Worm (Caenorhabditis elegans) whole organism, L1 larva: ENCODE data around the gene rike-1.
A peak's percentile ranks its signal among the peaks of the same experiment; 100 is the strongest.

Experiments
- C04F5.9 ChIP-seq: sonication (generic microtip); optimal IDR thresholded peaks from 2 replicates; lab custom pipeline; 2016; ENCODE audit warnings: missing genetic modification characterization, missing compliant biosample characterization
- C34B4.2 ChIP-seq: sonication (generic microtip); optimal IDR thresholded peaks from 2 replicates; lab custom pipeline; 2017; ENCODE audit warnings: mild to moderate bottlenecking, missing genetic modification characterization, missing compliant biosample characterization
- F16B12.6 ChIP-seq: fragments of 150-350 bp; optimal IDR thresholded peaks from 2 replicates; lab custom pipeline; 2014; ENCODE audit warnings: missing biosample characterization, missing genetic modification characterization
- aly-2 ChIP-seq: fragments of 150-350 bp; optimal IDR thresholded peaks from 2 replicates; lab custom pipeline; 2014; ENCODE audit warnings: missing biosample characterization, missing genetic modification characterization
- ama-1 ChIP-seq: fragments of 150-350 bp; optimal IDR thresholded peaks from 2 replicates; lab custom pipeline; 2014
- blmp-1 ChIP-seq: fragments of 150-350 bp; optimal IDR thresholded peaks from 2 replicates; lab custom pipeline; 2014; ENCODE audit warnings: missing biosample characterization, missing genetic modification characterization
- ceh-63 ChIP-seq: fragments of 200-800 bp; sonication (Bioruptor generic); optimal IDR thresholded peaks from 2 replicates; lab custom pipeline; 2018; ENCODE audit warnings: mild to moderate bottlenecking, missing genetic modification characterization, missing compliant biosample characterization
- ceh-82 ChIP-seq, 3 experiments: fragments of 150-350 bp in 1 of 3; sonication (generic microtip) in 2 of 3; optimal IDR thresholded peaks; 2 replicates each; lab custom pipeline; 2014 to 2017; ENCODE audit warnings: missing biosample characterization in 3 of 3, missing genetic modification characterization in 3 of 3
- ces-1 ChIP-seq: fragments of 150-350 bp; optimal IDR thresholded peaks from 2 replicates; lab custom pipeline; 2014; ENCODE audit warnings: missing biosample characterization, missing genetic modification reagents, missing genetic modification characterization
- efl-1 ChIP-seq, 4 experiments: fragments of 150-350 bp; optimal IDR thresholded peaks in 3 of 4; peaks in 1 of 4; 1 replicate in 1 of 4; 2 replicates in 3 of 4; lab custom pipeline; 2014; ENCODE audit warnings: missing biosample characterization in 2 of 4, missing genetic modification characterization in 2 of 4, missing genetic modification reagents in 2 of 4
- egl-27 ChIP-seq, 2 experiments: fragments of 150-350 bp in 1 of 2; sonication (generic microtip); optimal IDR thresholded peaks; 3 replicates each; lab custom pipeline; 2017 to 2018; ENCODE audit warnings: missing biosample characterization in 2 of 2, missing genetic modification characterization in 2 of 2, missing genetic modification reagents in 2 of 2
- elt-2 ChIP-seq: sonication (generic microtip); optimal IDR thresholded peaks from 2 replicates; lab custom pipeline; 2016; ENCODE audit warnings: missing genetic modification characterization, mild to moderate bottlenecking, inconsistent platforms, missing compliant biosample characterization, missing genetic modification reagents
- elt-3 ChIP-seq, 6 experiments: fragments of 150-350 bp in 1 of 6; sonication (generic microtip); optimal IDR thresholded peaks; 2 replicates each; lab custom pipeline; 2017 to 2018; ENCODE audit warnings: missing biosample characterization in 6 of 6, missing genetic modification characterization in 6 of 6, inconsistent platforms in 1 of 6
- ets-5 ChIP-seq: fragments of 200-800 bp; sonication (Bioruptor generic); IDR thresholded peaks from 2 replicates; pipeline ENCODE4 v1.3.6; 2022; ENCODE audit warnings: missing genetic modification characterization, missing compliant biosample characterization
- fos-1 ChIP-seq: fragments of 150-350 bp; optimal IDR thresholded peaks from 2 replicates; lab custom pipeline; 2014; ENCODE audit warnings: missing biosample characterization, missing genetic modification characterization
- grh-1 ChIP-seq: fragments of 200-800 bp; sonication (Bioruptor generic); IDR thresholded peaks from 2 replicates; pipeline ENCODE4 v1.3.6; 2022; ENCODE audit warnings: missing genetic modification reagents, missing genetic modification characterization, missing compliant biosample characterization
- irx-1 ChIP-seq: sonication (generic microtip); optimal IDR thresholded peaks from 2 replicates; lab custom pipeline; 2016; ENCODE audit warnings: missing genetic modification characterization, missing compliant biosample characterization
- jun-1 ChIP-seq: fragments of 150-350 bp; optimal IDR thresholded peaks from 2 replicates; lab custom pipeline; 2014; ENCODE audit warnings: missing biosample characterization, missing genetic modification reagents, missing genetic modification characterization
- lin-14 ChIP-seq: fragments of 200-800 bp; sonication (Bioruptor generic); optimal IDR thresholded peaks from 2 replicates; lab custom pipeline; 2018; ENCODE audit warnings: mild to moderate bottlenecking, missing genetic modification characterization, moderate library complexity, missing compliant biosample characterization
- lin-35 ChIP-seq, 2 experiments: fragments of 150-350 bp; optimal IDR thresholded peaks; 2 replicates each; lab custom pipeline; 2014; ENCODE audit warnings: missing biosample characterization in 2 of 2, missing genetic modification characterization in 2 of 2, missing genetic modification reagents in 2 of 2
- lin-39 ChIP-seq: fragments of 150-350 bp; optimal IDR thresholded peaks from 2 replicates; lab custom pipeline; 2014; ENCODE audit warnings: missing biosample characterization, missing genetic modification reagents, missing genetic modification characterization
- lsy-2 ChIP-seq, 2 experiments: fragments of 150-350 bp; optimal IDR thresholded peaks; 2 replicates each; lab custom pipeline; 2014; ENCODE audit warnings: missing biosample characterization in 2 of 2, missing genetic modification characterization in 2 of 2
- mef-2 ChIP-seq: fragments of 150-350 bp; optimal IDR thresholded peaks from 2 replicates; lab custom pipeline; 2014; ENCODE audit warnings: missing biosample characterization, missing genetic modification characterization
- nhr-20 ChIP-seq: sonication (generic microtip); optimal IDR thresholded peaks from 2 replicates; lab custom pipeline; 2016; ENCODE audit warnings: mild to moderate bottlenecking, missing genetic modification characterization, missing compliant biosample characterization
- nhr-71 ChIP-seq: sonication (generic microtip); optimal IDR thresholded peaks from 2 replicates; lab custom pipeline; 2016; ENCODE audit warnings: mild to moderate bottlenecking, missing genetic modification characterization, moderate library complexity, missing compliant biosample characterization
- nhr-77 ChIP-seq: fragments of 150-350 bp; optimal IDR thresholded peaks from 2 replicates; lab custom pipeline; 2014; ENCODE audit warnings: missing biosample characterization, missing genetic modification characterization
- nhr-85 ChIP-seq: sonication (generic microtip); peaks from one replicate; lab custom pipeline; 2016; ENCODE audit warnings: missing genetic modification characterization, inconsistent platforms, missing compliant biosample characterization
- pax-3 ChIP-seq: fragments of 200-800 bp; sonication (Bioruptor generic); optimal IDR thresholded peaks from 2 replicates; lab custom pipeline; 2018; ENCODE audit warnings: mild to moderate bottlenecking, missing genetic modification characterization, moderate library complexity, missing compliant biosample characterization
- pqm-1 ChIP-seq: sonication (generic microtip); optimal IDR thresholded peaks from 3 replicates; lab custom pipeline; 2017; ENCODE audit warnings: missing biosample characterization, missing genetic modification characterization
- rnt-1 ChIP-seq: sonication (generic microtip); optimal IDR thresholded peaks from 2 replicates; lab custom pipeline; 2016; ENCODE audit warnings: mild to moderate bottlenecking, missing genetic modification characterization, moderate library complexity, missing compliant biosample characterization
- sox-4 ChIP-seq: sonication (generic microtip); optimal IDR thresholded peaks from 2 replicates; lab custom pipeline; 2016; ENCODE audit warnings: missing genetic modification characterization, missing compliant biosample characterization
- sup-37 ChIP-seq: fragments of 200-800 bp; sonication (Bioruptor generic); optimal IDR thresholded peaks from 2 replicates; lab custom pipeline; 2018; ENCODE audit warnings: mild to moderate bottlenecking, missing genetic modification characterization, missing compliant biosample characterization
- swsn-7 ChIP-seq: sonication (generic microtip); optimal IDR thresholded peaks from 2 replicates; lab custom pipeline; 2016; ENCODE audit warnings: missing genetic modification characterization, missing compliant biosample characterization
- unc-62 ChIP-seq: fragments of 150-350 bp; optimal IDR thresholded peaks from 2 replicates; lab custom pipeline; 2014; ENCODE audit warnings: missing biosample characterization, missing genetic modification reagents, missing genetic modification characterization
- vab-15 ChIP-seq: sonication (generic microtip); optimal IDR thresholded peaks from 2 replicates; lab custom pipeline; 2017; ENCODE audit warnings: missing genotype, mild to moderate bottlenecking, missing genetic modification characterization, missing compliant biosample characterization
- ztf-11 ChIP-seq, 2 experiments: sonication (generic microtip); optimal IDR thresholded peaks; 2 replicates each; lab custom pipeline; 2016 to 2017; ENCODE audit warnings: missing genetic modification characterization in 2 of 2, missing biosample characterization in 1 of 2, missing compliant biosample characterization in 1 of 2
- ztf-4 ChIP-seq: fragments of 150-350 bp; optimal IDR thresholded peaks from 2 replicates; lab custom pipeline; 2014; ENCODE audit warnings: missing biosample characterization, missing genetic modification characterization

The rike-1 gene

DNA sequence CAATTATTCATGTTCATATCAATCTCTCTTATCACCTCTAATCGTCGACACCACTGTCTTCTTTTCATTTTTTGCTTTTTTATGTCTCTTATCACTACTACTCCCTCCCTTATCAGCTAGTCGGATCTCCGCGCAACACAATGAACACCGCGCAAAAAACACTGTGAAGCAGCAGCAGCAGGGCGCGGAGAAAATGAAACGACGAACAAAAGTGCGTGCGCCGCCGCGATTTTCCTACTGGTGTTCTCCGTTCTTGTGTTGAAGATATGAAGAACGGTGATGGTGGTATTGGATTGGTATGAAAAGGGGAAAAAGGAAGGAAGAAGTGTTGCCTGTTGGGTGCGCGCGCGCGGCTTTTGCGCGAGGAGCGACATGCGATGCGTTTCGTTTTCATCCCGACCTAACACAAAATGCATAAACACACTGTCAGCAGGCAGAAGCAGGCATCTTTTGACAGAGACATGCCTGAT is 39.9 kb downstream of the rike-1 start (continued):
- TF ChIP-seq nhr-20 (tag; lab: Kevin White, UChicago) (no peak), vab-15 (tag; lab: Kevin White, UChicago) (no peak), aly-2 (tag; lab: Kevin White, UChicago) (no peak), fos-1 (tag; lab: Kevin White, UChicago) (no peak), unc-62 (GFP tag; lab: Kevin White, UChicago) (no peak), grh-1 (GFP tag; lab: Robert Waterston, UW) (no peak), elt-3 (tag; optimal IDR thresholded peaks at IDR 0.05; lab: Kevin White, UChicago) (peak in 1 of 6 experiments; percentile 25), C34B4.2 (tag; lab: Kevin White, UChicago) (no peak), lin-39 (tag; lab: Kevin White, UChicago) (no peak), sox-4 (tag; lab: Kevin White, UChicago) (no peak), egl-27 (tag; optimal IDR thresholded peaks at IDR 0.05; lab: Kevin White, UChicago) (no peak), ceh-63 (GFP tag; lab: Kevin White, UChicago) (no peak), ztf-11 (tag; optimal IDR thresholded peaks at IDR 0.05; lab: Kevin White, UChicago) (no peak), sup-37 (GFP tag; lab: Kevin White, UChicago) (no peak), mef-2 (tag; lab: Kevin White, UChicago) (no peak), ces-1 (GFP tag; lab: Kevin White, UChicago) (no peak), F16B12.6 (tag; lab: Kevin White, UChicago) (no peak), blmp-1 (tag; lab: Kevin White, UChicago) (peak; percentile 75), irx-1 (tag; lab: Kevin White, UChicago) (no peak), nhr-77 (tag; lab: Kevin White, UChicago) (no peak), jun-1 (tag; lab: Kevin White, UChicago) (no peak)

DNA sequence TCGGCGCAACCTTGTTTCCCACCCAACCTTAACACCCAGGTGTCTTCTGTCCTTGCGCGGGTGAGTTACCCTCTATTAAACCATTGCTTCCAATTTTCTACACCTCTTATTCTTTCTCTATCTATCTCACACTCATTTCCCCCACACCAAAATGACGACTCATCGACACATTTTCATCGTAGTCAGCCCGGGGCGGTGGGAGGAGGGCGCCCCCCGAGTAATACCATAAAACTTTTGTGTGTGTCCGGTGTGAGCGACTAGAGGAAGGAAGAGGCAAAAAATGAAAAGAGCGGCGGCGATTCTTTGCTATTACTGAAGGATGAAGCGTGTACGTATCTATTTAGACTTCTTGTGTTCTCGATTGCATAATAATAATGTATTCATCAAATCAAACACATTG is 40.9 kb downstream of the rike-1 start:
- TF ChIP-seq nhr-71 (tag; lab: Kevin White, UChicago) (peak; percentile 1), elt-2 (tag; lab: Kevin White, UChicago) (peak; percentile 17), ama-1 (lab: Kevin White, UChicago) (no peak), efl-1 (optimal IDR thresholded peaks at IDR 0.05; lab: Kevin White, UChicago) (no peak), efl-1 (GFP tag; optimal IDR thresholded peaks at IDR 0.05 in 1 of 2; lab: Kevin White, UChicago) (peak in 1 of 2 experiments; percentile 74), pax-3 (tag; lab: Kevin White, UChicago) (peak; percentile 6), lin-14 (GFP tag; lab: Kevin White, UChicago) (peak; percentile 62), rnt-1 (tag; lab: Kevin White, UChicago) (peak; percentile 20), mef-2 (tag; lab: Kevin White, UChicago) (no peak)

DNA sequence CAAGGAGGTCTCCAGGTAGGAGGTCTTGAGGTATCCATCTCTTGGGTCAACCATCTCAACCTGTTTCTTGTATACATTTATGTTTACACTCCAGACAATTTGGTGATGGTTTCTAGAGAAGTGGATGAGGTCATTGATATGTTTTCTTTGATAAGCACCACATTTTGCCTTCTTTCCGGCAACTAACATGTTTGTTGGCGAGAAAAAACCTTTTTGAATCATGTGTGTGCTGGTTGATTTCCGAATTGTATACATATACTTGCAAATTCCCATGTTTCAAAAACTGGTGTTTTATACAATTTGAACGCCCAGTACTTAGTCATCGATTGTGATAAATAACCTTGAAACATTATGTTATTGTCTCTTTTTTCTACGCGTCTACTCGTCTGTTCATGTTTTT is 41.5 kb downstream of the rike-1 start:
- TF ChIP-seq ceh-82 (tag; optimal IDR thresholded peaks at IDR 0.05; lab: Kevin White, UChicago) (no peak), lin-14 (GFP tag; lab: Kevin White, UChicago) (peak; percentile 10), elt-2 (tag; lab: Kevin White, UChicago) (peak; percentile 19)
- TF ChIP-seq, all 84 proteins: peak for 2

DNA sequence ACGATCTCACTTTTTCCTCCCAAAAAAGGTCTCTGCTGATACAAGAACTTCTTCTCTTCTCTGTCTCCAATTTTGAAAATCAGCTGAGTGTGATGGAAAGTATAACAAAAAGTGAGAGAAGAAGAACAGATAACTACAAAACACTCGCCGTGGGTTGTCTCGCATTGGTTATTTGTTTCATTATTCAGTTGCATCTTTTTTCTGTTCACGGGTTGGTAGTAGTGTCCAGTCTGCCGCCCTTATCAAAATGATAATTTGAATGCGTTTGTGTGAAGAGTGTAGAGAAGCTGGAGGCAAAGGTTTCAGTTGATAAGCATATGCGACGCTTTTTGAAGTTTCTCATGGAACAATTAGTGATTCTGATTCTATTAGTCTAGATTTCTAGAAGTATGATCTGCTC is 42.6 kb downstream of the rike-1 start:
- peak; percentile 15 for TF ChIP-seq pqm-1 (tag; lab: Kevin White, UChicago)
- peak; percentile 47 for TF ChIP-seq nhr-85
- TF ChIP-seq nhr-20 (tag; lab: Kevin White, UChicago) = peak; percentile 9
- TF ChIP-seq swsn-7 (tag; lab: Kevin White, UChicago) = no peak
- TF ChIP-seq ztf-4 (tag; lab: Kevin White, UChicago) = no peak
- TF ChIP-seq ztf-11 (tag; optimal IDR thresholded peaks at IDR 0.05; lab: Kevin White, UChicago) = no peak
- TF ChIP-seq elt-2 (tag; lab: Kevin White, UChicago) = peak; percentile 83
- no peak for TF ChIP-seq pax-3 (tag; lab: Kevin White, UChicago)
- TF ChIP-seq ets-5 (GFP tag; lab: Robert Waterston, UW) = no peak
- peak; percentile 54 for TF ChIP-seq lin-14 (GFP tag; lab: Kevin White, UChicago)
- peak; percentile 88 for TF ChIP-seq blmp-1 (tag; lab: Kevin White, UChicago)
- TF ChIP-seq lsy-2 (tag; optimal IDR thresholded peaks at IDR 0.05; lab: Kevin White, UChicago) = peak in 1 of 2 experiments; percentile 17
- peak in 1 of 6 experiments; percentile 42 for TF ChIP-seq elt-3 (tag; optimal IDR thresholded peaks at IDR 0.05; lab: Kevin White, UChicago)
- TF ChIP-seq C04F5.9 (tag; lab: Kevin White, UChicago) = no peak
- no peak for TF ChIP-seq mef-2 (tag; lab: Kevin White, UChicago)
- peak in 1 of 2 experiments; percentile 51 for TF ChIP-seq lin-35 (GFP tag; optimal IDR thresholded peaks at IDR 0.05; lab: Kevin White, UChicago)
